Worm (Caenorhabditis elegans) whole organism, L4 larva: ENCODE results near the gene W03G11.2.

Source experiments
- F37D6.2 ChIP-seq: sonication (generic microtip); optimal IDR thresholded peaks from 2 replicates; lab custom pipeline; 2016; ENCODE audit warnings: mild to moderate bottlenecking, missing genetic modification characterization, missing compliant biosample characterization
- Y48G9A.11 ChIP-seq: fragments of 200-800 bp; sonication (Bioruptor generic); IDR thresholded peaks from 2 replicates; pipeline ENCODE4 v1.3.6; 2022; ENCODE audit warnings: missing genetic modification reagents, missing genetic modification characterization, missing compliant biosample characterization
- aha-1 ChIP-seq: fragments of 150-350 bp; peaks from one replicate; lab custom pipeline; 2014; ENCODE audit warnings: missing biosample characterization, missing genetic modification characterization
- aly-2 ChIP-seq: sonication (generic microtip); optimal IDR thresholded peaks from 2 replicates; lab custom pipeline; 2018; ENCODE audit warnings: missing biosample characterization, missing genetic modification characterization
- ama-1 ChIP-seq: fragments of 150-350 bp; optimal IDR thresholded peaks from 2 replicates; lab custom pipeline; 2014; ENCODE audit warnings: inconsistent platforms, mixed read lengths
- arid-1 ChIP-seq: fragments of 200-800 bp; sonication (Bioruptor generic); conservative IDR thresholded peaks from 2 replicates; pipeline ENCODE4 v1.3.6; 2022; ENCODE audit warnings: missing genetic modification reagents, missing genetic modification characterization, missing compliant biosample characterization
- attf-4 ChIP-seq: sonication (generic microtip); optimal IDR thresholded peaks from 3 replicates; lab custom pipeline; 2017; ENCODE audit warnings: missing biosample characterization, missing genetic modification characterization
- ceh-62 ChIP-seq: sonication (generic microtip); optimal IDR thresholded peaks from 2 replicates; lab custom pipeline; 2017; ENCODE audit warnings: missing biosample characterization, missing genetic modification characterization
- ctbp-1 ChIP-seq: fragments of 200-800 bp; sonication (Bioruptor generic); IDR thresholded peaks from 2 replicates; pipeline ENCODE4 v1.3.6; 2022; ENCODE audit warnings: missing genetic modification reagents, missing genetic modification characterization, missing compliant biosample characterization
- daf-12 ChIP-seq: fragments of 150-350 bp; optimal IDR thresholded peaks from 2 replicates; lab custom pipeline; 2014; ENCODE audit warnings: missing biosample characterization, missing genetic modification reagents, missing genetic modification characterization
- dmd-6 ChIP-seq: fragments of 200-800 bp; sonication (Bioruptor generic); IDR thresholded peaks from 2 replicates; pipeline ENCODE4 v1.3.6; 2022; ENCODE audit warnings: missing genetic modification reagents, missing genetic modification characterization, missing compliant biosample characterization
- dpl-1 ChIP-seq: fragments of 150-350 bp; optimal IDR thresholded peaks from 2 replicates; lab custom pipeline; 2014; ENCODE audit warnings: missing biosample characterization, missing genetic modification reagents, missing genetic modification characterization
- egl-43 ChIP-seq: fragments of 200-800 bp; sonication (Bioruptor generic); IDR thresholded peaks from 2 replicates; pipeline ENCODE4 v1.3.6; 2022; ENCODE audit warnings: missing genetic modification reagents, missing genetic modification characterization, missing compliant biosample characterization
- fkh-10 ChIP-seq: fragments of 150-350 bp; optimal IDR thresholded peaks from 2 replicates; lab custom pipeline; 2014; ENCODE audit warnings: missing biosample characterization, missing genetic modification reagents, missing genetic modification characterization
- jun-1 ChIP-seq: fragments of 150-350 bp; optimal IDR thresholded peaks from 2 replicates; lab custom pipeline; 2014; ENCODE audit warnings: missing biosample characterization, missing genetic modification reagents, missing genetic modification characterization
- lin-15B ChIP-seq: fragments of 150-350 bp; sonication (generic microtip); optimal IDR thresholded peaks from 3 replicates; lab custom pipeline; 2014; ENCODE audit warnings: missing biosample characterization, missing genetic modification characterization
- lin-29 ChIP-seq: fragments of 200-800 bp; sonication (Bioruptor generic); IDR thresholded peaks from 2 replicates; pipeline ENCODE4 v1.3.6; 2022; ENCODE audit warnings: missing genetic modification reagents, missing genetic modification characterization, missing compliant biosample characterization
- lir-3 ChIP-seq: sonication (generic microtip); optimal IDR thresholded peaks from 2 replicates; lab custom pipeline; 2016; ENCODE audit warnings: mild to moderate bottlenecking, missing genetic modification characterization, missing compliant biosample characterization
- nhr-10 ChIP-seq: fragments of 150-350 bp; optimal IDR thresholded peaks from 2 replicates; lab custom pipeline; 2014; ENCODE audit warnings: missing biosample characterization, missing genetic modification characterization
- nhr-28 ChIP-seq: fragments of 150-350 bp; optimal IDR thresholded peaks from 2 replicates; lab custom pipeline; 2014; ENCODE audit warnings: missing biosample characterization, missing genetic modification characterization
- nhr-41 ChIP-seq: fragments of 200-800 bp; sonication (Bioruptor generic); IDR thresholded peaks from 2 replicates; pipeline ENCODE4 v1.3.6; 2022; ENCODE audit warnings: missing genetic modification reagents, missing genetic modification characterization, missing compliant biosample characterization
- pha-4 ChIP-seq, 2 experiments: fragments of 150-350 bp in 1 of 2; fragments of 200-800 bp in 1 of 2; sonication (Bioruptor generic) in 1 of 2; IDR thresholded peaks in 1 of 2; optimal IDR thresholded peaks in 1 of 2; 2 replicates each; pipeline versions ENCODE4 v1.3.6 to Lab custom; 2014 to 2022; ENCODE audit warnings: missing genetic modification characterization in 2 of 2, missing genetic modification reagents in 2 of 2, missing biosample characterization in 1 of 2, missing compliant biosample characterization in 1 of 2
- php-3 ChIP-seq: fragments of 200-800 bp; sonication (Bioruptor generic); IDR thresholded peaks from 2 replicates; pipeline ENCODE4 v1.3.6; 2022; ENCODE audit warnings: missing genetic modification reagents, missing genetic modification characterization, missing compliant biosample characterization
- saeg-2 ChIP-seq: fragments of 200-800 bp; sonication (Bioruptor generic); IDR thresholded peaks from 2 replicates; pipeline ENCODE4 v1.3.6; 2022; ENCODE audit warnings: missing genetic modification reagents, missing genetic modification characterization, missing compliant biosample characterization
- sdz-12 ChIP-seq: fragments of 200-800 bp; sonication (Bioruptor generic); optimal IDR thresholded peaks from 2 replicates; lab custom pipeline; 2018; ENCODE audit warnings: mild to moderate bottlenecking, missing genetic modification characterization, missing compliant biosample characterization
- set-16 ChIP-seq: fragments of 200-800 bp; sonication (Bioruptor generic); IDR thresholded peaks from 2 replicates; pipeline ENCODE4 v1.3.6; 2022; ENCODE audit warnings: missing genetic modification reagents, missing genetic modification characterization, missing compliant biosample characterization
- snpc-1.2 ChIP-seq: fragments of 200-800 bp; sonication (Bioruptor generic); IDR thresholded peaks from 2 replicates; pipeline ENCODE4 v1.3.6; 2022; ENCODE audit warnings: missing genetic modification reagents, missing genetic modification characterization, missing compliant biosample characterization
- spr-3 ChIP-seq: fragments of 200-800 bp; sonication (Bioruptor generic); optimal IDR thresholded peaks from 2 replicates; lab custom pipeline; 2018; ENCODE audit warnings: mild to moderate bottlenecking, missing genetic modification characterization, missing compliant biosample characterization
- unc-130 ChIP-seq: sonication (generic microtip); optimal IDR thresholded peaks from 2 replicates; lab custom pipeline; 2016; ENCODE audit warnings: missing genetic modification reagents, missing genetic modification characterization, missing compliant biosample characterization
- zag-1 ChIP-seq: fragments of 150-350 bp; optimal IDR thresholded peaks from 2 replicates; lab custom pipeline; 2014; ENCODE audit warnings: missing biosample characterization, missing genetic modification characterization
- zfp-2 ChIP-seq: sonication (generic microtip); optimal IDR thresholded peaks from 2 replicates; lab custom pipeline; 2016; ENCODE audit warnings: mild to moderate bottlenecking, missing genetic modification characterization, missing compliant biosample characterization
- zfp-3 ChIP-seq: fragments of 200-800 bp; sonication (Bioruptor generic); conservative IDR thresholded peaks from 2 replicates; pipeline ENCODE4 v1.3.6; 2022; ENCODE audit warnings: missing genetic modification reagents, missing genetic modification characterization, missing compliant biosample characterization
- zip-2 ChIP-seq: fragments of 150-350 bp; optimal IDR thresholded peaks from 2 replicates; lab custom pipeline; 2014; ENCODE audit warnings: missing biosample characterization, missing genetic modification characterization

The W03G11.2 gene

ce11 chrX:12143693-12144092, 35.3 kb upstream of the W03G11.2 start, which contains the start of gene M153.5 (continued):
- TF ChIP-seq set-16 (GFP tag; lab: Robert Waterston, UW), result no peak
- no peak for TF ChIP-seq dpl-1 (GFP tag; lab: Kevin White, UChicago)
- no peak for TF ChIP-seq ceh-62 (tag; lab: Kevin White, UChicago)

- TF ChIP-seq ctbp-1, result no peak
- TF ChIP-seq egl-43 (GFP tag; lab: Robert Waterston, UW), result no peak
- TF ChIP-seq lin-15B (tag; lab: Kevin White, UChicago), result no peak
- TF ChIP-seq zip-2, result no peak
- TF ChIP-seq arid-1 (GFP tag; lab: Robert Waterston, UW), result no peak
- no peak for TF ChIP-seq set-16 (GFP tag; lab: Robert Waterston, UW)
- TF ChIP-seq attf-4 (tag; lab: Kevin White, UChicago), result no peak
Measured at ce11 chrX:12142569-12142968, 34.2 kb upstream of the W03G11.2 start, which contains the start of gene M153.3. Gene M153.3 (plus strand): TSS chrX:12142869.

- TF ChIP-seq dmd-6 (GFP tag; lab: Robert Waterston, UW), result no peak
- no peak for TF ChIP-seq lin-29 (GFP tag; lab: Robert Waterston, UW)
- no peak for TF ChIP-seq jun-1 (tag; lab: Kevin White, UChicago)
- no peak for TF ChIP-seq unc-130 (GFP tag; lab: Kevin White, UChicago)
- TF ChIP-seq spr-3 (GFP tag; lab: Kevin White, UChicago), result no peak
- TF ChIP-seq fkh-10, result no peak
Measured at ce11 chrX:12141051-12141450, 32.6 kb upstream of the W03G11.2 start, which contains the start of gene lyst-1. Gene lyst-1 (minus strand): TSS chrX:12141151.

DNA sequence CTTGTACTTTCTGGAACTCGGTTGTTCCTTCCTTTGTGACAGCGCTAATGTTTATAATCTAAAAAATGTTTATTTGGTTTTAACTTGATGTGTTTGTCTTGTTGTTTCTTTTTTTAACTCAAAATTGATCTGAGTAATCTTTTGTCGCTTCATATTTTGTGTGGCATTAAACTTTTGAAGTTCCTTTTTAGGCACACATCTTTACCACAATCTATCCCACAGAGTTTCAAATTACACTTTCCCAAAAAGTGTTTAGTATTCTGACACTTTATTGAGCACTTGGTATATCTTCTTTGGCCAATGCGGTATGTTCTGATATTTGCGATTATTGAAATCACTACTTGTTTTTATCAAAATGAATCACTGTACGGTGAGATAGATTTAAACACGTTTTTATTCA, 16.9 kb upstream of the W03G11.2 start, which contains the start of gene lgc-18:
Gene lgc-18, plus strand, starts transcription at position 301 of the 400 bp plus-strand sequence.
- TF ChIP-seq zfp-2 (tag; lab: Kevin White, UChicago) (no peak), egl-43 (GFP tag; lab: Robert Waterston, UW) (no peak), nhr-41 (GFP tag; lab: Robert Waterston, UW) (no peak), arid-1 (GFP tag; lab: Robert Waterston, UW) (no peak), pha-4 (GFP tag; IDR thresholded peaks at IDR 0.05; lab: Robert Waterston, UW) (no peak), pha-4 (tag; optimal IDR thresholded peaks at IDR 0.05; lab: Kevin White, UChicago) (no peak), snpc-1.2 (GFP tag; lab: Robert Waterston, UW) (no peak), F37D6.2 (tag; lab: Kevin White, UChicago) (no peak), Y48G9A.11 (no peak), nhr-28 (no peak), aha-1 (tag; lab: Kevin White, UChicago) (no peak), zag-1 (no peak), sdz-12 (no peak), php-3 (no peak), zip-2 (no peak), zfp-3 (no peak), lir-3 (tag; lab: Kevin White, UChicago) (no peak), daf-12 (tag; lab: Kevin White, UChicago) (no peak), nhr-10 (no peak), saeg-2 (GFP tag; lab: Robert Waterston, UW) (no peak), jun-1 (tag; lab: Kevin White, UChicago) (no peak)

DNA sequence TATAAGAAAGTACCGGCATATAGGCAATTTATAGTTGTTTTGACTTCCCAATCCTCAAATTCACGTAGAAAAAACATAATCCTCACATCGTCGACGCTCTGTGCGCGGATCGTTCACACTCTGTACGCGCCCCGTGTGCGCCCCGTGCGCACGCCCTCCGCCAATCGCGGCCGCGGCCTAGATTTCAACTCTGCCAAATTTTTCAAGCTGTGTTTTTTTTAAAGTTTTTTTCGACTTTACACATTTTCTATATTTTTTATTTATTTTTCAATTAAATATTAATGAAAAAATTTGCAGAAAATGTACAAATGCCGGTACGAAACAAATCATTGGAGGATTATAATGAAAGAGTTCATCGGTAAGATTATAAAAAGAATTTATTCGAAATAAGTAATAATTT, 14.7 kb upstream of the W03G11.2 start, which contains the start of gene T01H10.11:
Gene T01H10.11, plus strand, starts transcription at position 301 of the 400 bp plus-strand sequence.
- TF ChIP-seq ama-1 (lab: Kevin White, UChicago), result no peak
- TF ChIP-seq, all 104 proteins: peak for 0

- no peak for TF ChIP-seq aly-2
Measured at ce11 chrX:12121285-12121684, 12.9 kb upstream of the W03G11.2 start, which contains the start of gene lgc-17. Gene lgc-17 (plus strand): TSS chrX:12121585.
